Worm (Caenorhabditis elegans): Measurements from ENCODE around the gene clec-193.

DNA sequence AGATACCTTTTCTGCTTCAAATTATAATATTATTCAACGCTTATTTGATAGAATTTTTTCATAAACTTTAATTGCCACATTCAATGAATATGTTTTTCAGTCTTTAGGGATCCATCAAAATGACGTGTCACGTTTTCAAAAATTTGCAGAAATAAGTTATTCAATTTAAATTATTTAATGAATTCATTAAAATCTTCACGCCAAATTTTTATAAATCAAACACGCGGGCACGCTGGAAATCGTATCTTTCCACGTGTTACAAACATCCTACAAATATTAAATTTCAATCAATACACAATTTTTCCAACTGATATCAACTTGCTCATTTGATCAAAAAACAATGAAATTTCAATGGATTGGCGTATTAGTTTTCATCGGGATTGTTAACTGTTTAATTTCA lies 16.3 kb upstream of the clec-193 start, which contains the start of gene Y116A8A.4:
- TF ChIP-seq sptf-1 (tag; optimal IDR thresholded peaks at IDR 0.05) (no peak), alr-1 (tag; optimal IDR thresholded peaks at IDR 0.05; ENCODE audit: borderline replicate concordance) (no peak), nhr-28 (tag; optimal IDR thresholded peaks at IDR 0.05) (no peak), ztf-11 (tag; optimal IDR thresholded peaks at IDR 0.05) (no peak), nhr-12 (tag; optimal IDR thresholded peaks at IDR 0.05) (no peak)
